Worm (Caenorhabditis elegans) whole organism, L4 larva: ENCODE measurements around the gene C07A9.10.
A peak's percentile ranks its signal among the peaks of the same experiment; 100 is the strongest.

Experiments used
- F10B5.3 ChIP-seq: sonication (generic microtip); optimal IDR thresholded peaks from 2 replicates; lab custom pipeline; 2016; ENCODE audit warnings: mild to moderate bottlenecking, missing genetic modification characterization, missing compliant biosample characterization
- Y75B8A.6 ChIP-seq: fragments of 200-800 bp; sonication (Bioruptor generic); IDR thresholded peaks from 2 replicates; pipeline ENCODE4 v1.3.6; 2022; ENCODE audit warnings: missing genetic modification reagents, missing genetic modification characterization, missing compliant biosample characterization
- ZK337.2 ChIP-seq: fragments of 200-800 bp; sonication (Bioruptor generic); IDR thresholded peaks from 2 replicates; pipeline ENCODE4 v1.3.6; 2022; ENCODE audit warnings: missing genetic modification reagents, missing genetic modification characterization, missing compliant biosample characterization
- aha-1 ChIP-seq: fragments of 150-350 bp; peaks from one replicate; lab custom pipeline; 2014; ENCODE audit warnings: missing biosample characterization, missing genetic modification characterization
- attf-4 ChIP-seq: sonication (generic microtip); optimal IDR thresholded peaks from 3 replicates; lab custom pipeline; 2017; ENCODE audit warnings: missing biosample characterization, missing genetic modification characterization
- ceh-20 ChIP-seq: fragments of 200-800 bp; sonication (Bioruptor generic); IDR thresholded peaks from 2 replicates; pipeline ENCODE4 v1.3.6; 2022; ENCODE audit warnings: missing genetic modification reagents, missing genetic modification characterization, missing compliant biosample characterization
- ceh-28 ChIP-seq: fragments of 150-350 bp; optimal IDR thresholded peaks from 2 replicates; lab custom pipeline; 2014; ENCODE audit warnings: missing biosample characterization, missing genetic modification reagents, missing genetic modification characterization
- ces-1 ChIP-seq: fragments of 150-350 bp; sonication (generic microtip); optimal IDR thresholded peaks from 4 replicates; lab custom pipeline; 2014; ENCODE audit warnings: missing biosample characterization, missing genetic modification reagents, missing genetic modification characterization
- daf-8 ChIP-seq: fragments of 200-800 bp; sonication (Bioruptor generic); IDR thresholded peaks from 2 replicates; pipeline ENCODE4 v1.3.6; 2022; ENCODE audit warnings: missing genetic modification characterization, missing compliant biosample characterization
- dmd-8 ChIP-seq: fragments of 200-800 bp; sonication (Bioruptor generic); IDR thresholded peaks from 2 replicates; pipeline ENCODE4 v1.3.6; 2022; ENCODE audit warnings: missing genetic modification characterization, missing compliant biosample characterization
- gei-8 ChIP-seq: fragments of 200-800 bp; sonication (Bioruptor generic); optimal IDR thresholded peaks from 2 replicates; lab custom pipeline; 2018; ENCODE audit warnings: mild to moderate bottlenecking, missing genetic modification characterization, missing compliant biosample characterization
- hlh-30 ChIP-seq: sonication (generic microtip); optimal IDR thresholded peaks from 2 replicates; lab custom pipeline; 2017; ENCODE audit warnings: antibody characterized with exemption, mild to moderate bottlenecking, missing genetic modification characterization, missing compliant biosample characterization; ENCODE audit not compliant: insufficient read depth
- lin-1 ChIP-seq: fragments of 200-800 bp; sonication (Bioruptor generic); IDR thresholded peaks from 2 replicates; pipeline ENCODE4 v1.3.6; 2022; ENCODE audit warnings: missing genetic modification reagents, missing genetic modification characterization, missing compliant biosample characterization
- lin-13 ChIP-seq: fragments of 150-350 bp; optimal IDR thresholded peaks from 2 replicates; lab custom pipeline; 2014; ENCODE audit warnings: missing biosample characterization, missing genetic modification reagents, missing genetic modification characterization
- lin-15B ChIP-seq: fragments of 150-350 bp; sonication (generic microtip); optimal IDR thresholded peaks from 3 replicates; lab custom pipeline; 2014; ENCODE audit warnings: missing biosample characterization, missing genetic modification characterization
- lin-38 ChIP-seq: fragments of 200-800 bp; sonication (Bioruptor generic); IDR thresholded peaks from 2 replicates; pipeline ENCODE4 v1.3.6; 2022; ENCODE audit warnings: missing genetic modification reagents, missing genetic modification characterization, missing compliant biosample characterization
- mdl-1 ChIP-seq, 2 experiments: fragments of 150-350 bp in 1 of 2; sonication (generic microtip) in 1 of 2; optimal IDR thresholded peaks; 2 replicates each; lab custom pipeline; 2014 to 2017; ENCODE audit warnings: missing biosample characterization in 2 of 2, missing genetic modification characterization in 2 of 2
- mdt-29 ChIP-seq: fragments of 200-800 bp; sonication (Bioruptor generic); IDR thresholded peaks from 2 replicates; pipeline ENCODE4 v1.3.6; 2022; ENCODE audit warnings: missing genetic modification reagents, missing genetic modification characterization, missing compliant biosample characterization
- mes-2 ChIP-seq: sonication (generic microtip); optimal IDR thresholded peaks from 2 replicates; lab custom pipeline; 2016; ENCODE audit warnings: missing genotype, mild to moderate bottlenecking, missing genetic modification characterization, missing compliant biosample characterization; ENCODE audit not compliant: poor library complexity, severe bottlenecking
- mxl-3 ChIP-seq: fragments of 200-800 bp; sonication (Bioruptor generic); optimal IDR thresholded peaks from 2 replicates; lab custom pipeline; 2018; ENCODE audit warnings: mild to moderate bottlenecking, missing genetic modification characterization, missing compliant biosample characterization
- nhr-11 ChIP-seq: fragments of 150-350 bp; optimal IDR thresholded peaks from 2 replicates; lab custom pipeline; 2014; ENCODE audit warnings: missing biosample characterization, missing genetic modification characterization
- nhr-237 ChIP-seq: sonication (generic microtip); optimal IDR thresholded peaks from 2 replicates; lab custom pipeline; 2017; ENCODE audit warnings: missing biosample characterization, missing genetic modification characterization
- nhr-25 ChIP-seq: sonication (generic microtip); optimal IDR thresholded peaks from 2 replicates; lab custom pipeline; 2017; ENCODE audit warnings: missing genetic modification characterization, mild to moderate bottlenecking, missing compliant biosample characterization, antibody characterized with exemption, moderate library complexity, borderline replicate concordance; ENCODE audit not compliant: insufficient read depth
- nhr-28 ChIP-seq: fragments of 150-350 bp; optimal IDR thresholded peaks from 2 replicates; lab custom pipeline; 2014; ENCODE audit warnings: missing biosample characterization, missing genetic modification characterization
- nhr-76 ChIP-seq: fragments of 150-350 bp; optimal IDR thresholded peaks from 2 replicates; lab custom pipeline; 2014; ENCODE audit warnings: missing biosample characterization, missing genetic modification characterization
- nhr-77 ChIP-seq: fragments of 150-350 bp; optimal IDR thresholded peaks from 2 replicates; lab custom pipeline; 2014; ENCODE audit warnings: missing biosample characterization, missing genetic modification characterization
- spr-3 ChIP-seq: fragments of 200-800 bp; sonication (Bioruptor generic); optimal IDR thresholded peaks from 2 replicates; lab custom pipeline; 2018; ENCODE audit warnings: mild to moderate bottlenecking, missing genetic modification characterization, missing compliant biosample characterization
- tra-1 ChIP-seq: fragments of 200-800 bp; sonication (Bioruptor generic); IDR thresholded peaks from 2 replicates; pipeline ENCODE4 v1.3.6; 2022; ENCODE audit warnings: missing genetic modification reagents, missing genetic modification characterization, missing compliant biosample characterization
- unc-62 ChIP-seq, 3 experiments: fragments of 150-350 bp in 1 of 3; sonication (generic microtip); optimal IDR thresholded peaks in 2 of 3; peaks in 1 of 3; 1 replicate in 1 of 3; 2 replicates in 2 of 3; lab custom pipeline; 2014 to 2017; ENCODE audit warnings: missing biosample characterization in 3 of 3, missing genetic modification characterization in 3 of 3, missing genetic modification reagents in 3 of 3, missing genotype in 1 of 3
- zfp-3 ChIP-seq: fragments of 200-800 bp; sonication (Bioruptor generic); conservative IDR thresholded peaks from 2 replicates; pipeline ENCODE4 v1.3.6; 2022; ENCODE audit warnings: missing genetic modification reagents, missing genetic modification characterization, missing compliant biosample characterization
- ztf-7 ChIP-seq: fragments of 150-350 bp; optimal IDR thresholded peaks from 2 replicates; lab custom pipeline; 2014; ENCODE audit warnings: missing biosample characterization, missing genetic modification characterization

C07A9.10 gene

DNA sequence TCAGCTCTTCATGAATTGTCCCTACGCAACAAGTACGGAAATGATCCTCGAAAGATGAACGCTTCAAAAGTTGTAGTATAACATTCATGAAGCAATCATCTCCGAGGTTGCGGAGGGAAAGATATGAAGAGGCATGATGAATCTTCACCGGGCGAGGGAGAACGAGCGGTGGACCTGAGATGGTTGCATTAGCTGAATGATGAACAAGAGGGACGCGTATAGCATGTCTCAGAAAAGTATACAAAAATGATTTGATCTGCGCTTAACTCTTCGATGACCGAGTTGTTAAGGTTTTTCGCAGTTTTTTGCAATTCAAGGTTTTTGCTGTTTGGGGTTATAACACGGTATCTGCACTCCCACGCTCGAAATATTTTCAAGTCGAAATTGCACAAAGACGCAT lies at the start of gene C07A9.10:
Gene C07A9.10, minus strand, starts transcription at position 101 of the 400 bp plus-strand sequence.
- no peak for TF ChIP-seq ces-1 (GFP tag; lab: Kevin White, UChicago)

DNA sequence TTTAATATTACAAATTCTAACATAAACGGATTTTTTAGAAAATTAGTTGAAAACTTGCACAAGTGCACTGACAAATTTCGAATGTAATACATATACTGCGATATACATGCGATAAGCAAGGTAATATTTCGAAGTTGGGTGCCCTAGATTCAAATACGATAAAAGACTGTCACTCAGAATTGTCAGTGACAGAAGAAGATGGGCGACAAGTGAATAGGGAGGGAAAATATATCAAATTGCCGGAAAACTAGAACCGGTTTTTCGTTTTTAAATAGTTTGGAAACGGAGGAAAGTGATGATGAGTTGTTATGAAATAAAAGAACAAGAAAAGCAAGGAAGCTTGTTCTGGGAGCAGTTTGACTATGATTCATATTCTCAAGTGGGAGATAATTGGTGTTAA lies 48.2 kb upstream of the C07A9.10 start:
- TF ChIP-seq hlh-30 (tag; lab: Kevin White, UChicago) (no peak), nhr-237 (tag; lab: Kevin White, UChicago) (no peak), lin-13 (GFP tag; lab: Kevin White, UChicago) (no peak), mxl-3 (GFP tag; lab: Kevin White, UChicago) (no peak), lin-1 (GFP tag; lab: Robert Waterston, UW) (no peak)

DNA sequence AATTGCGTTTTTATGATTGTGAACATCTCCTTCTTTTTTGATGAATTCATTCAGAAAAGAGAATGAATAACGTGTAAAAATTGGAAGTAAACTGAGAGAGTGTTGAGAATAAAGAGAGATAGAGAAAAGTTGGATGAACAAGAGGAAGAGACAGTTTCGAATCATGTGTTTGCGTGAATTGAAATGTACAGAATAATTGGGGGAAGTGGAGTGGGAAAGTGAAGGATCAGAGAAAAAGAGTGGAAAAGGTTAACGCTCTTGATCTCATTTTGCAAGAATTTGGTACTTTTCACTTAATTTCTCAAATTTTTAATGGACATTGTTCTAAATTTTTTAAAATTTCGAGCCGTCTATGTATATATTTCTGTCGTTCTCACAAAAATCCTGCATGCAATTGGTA lies 47.5 kb upstream of the C07A9.10 start:
- TF ChIP-seq nhr-25 (no peak), mdt-29 (GFP tag; lab: Robert Waterston, UW) (no peak), dmd-8 (GFP tag; lab: Robert Waterston, UW) (no peak), zfp-3 (no peak), unc-62 (GFP tag; optimal IDR thresholded peaks at IDR 0.05 in 1 of 2; lab: Kevin White, UChicago) (peak in 1 of 2 experiments; percentile 55), unc-62 (tag; optimal IDR thresholded peaks at IDR 0.05; lab: Kevin White, UChicago) (no peak), lin-15B (tag; lab: Kevin White, UChicago) (no peak), ceh-28 (no peak)

DNA sequence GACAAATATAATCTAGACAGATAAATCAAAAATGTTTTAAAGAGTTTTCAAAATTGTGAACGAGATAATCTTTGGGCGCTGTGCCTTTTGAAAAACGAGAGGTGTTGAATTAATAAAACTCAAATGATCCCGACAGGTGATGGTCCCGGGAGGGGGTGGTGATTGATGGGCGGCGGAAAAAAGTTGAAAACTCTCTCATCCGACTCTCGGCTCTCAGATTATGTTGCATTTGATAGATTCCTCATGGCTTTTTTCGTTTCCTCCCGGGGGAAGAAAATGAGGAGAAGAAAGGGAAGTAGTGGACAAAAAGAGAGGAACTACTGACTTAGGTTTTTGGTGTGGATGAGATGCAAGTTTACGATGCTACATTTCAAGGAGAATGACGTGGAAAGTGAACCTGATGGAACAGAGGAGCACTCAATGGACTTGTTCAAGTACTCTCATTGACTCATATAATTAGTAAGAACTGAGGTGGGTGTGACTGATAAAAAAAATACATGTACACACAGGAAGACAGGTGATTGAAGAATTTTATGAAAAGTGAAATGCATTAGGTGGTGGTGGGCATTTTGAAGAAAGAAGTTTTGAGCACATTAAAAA lies 45.6 kb upstream of the C07A9.10 start:
- no peak for TF ChIP-seq F10B5.3 (tag; lab: Kevin White, UChicago)
- TF ChIP-seq nhr-77 (tag; lab: Kevin White, UChicago): no peak
- peak; percentile 16 for TF ChIP-seq nhr-11 (tag; lab: Kevin White, UChicago)
- peak; percentile 64; the same call in 1 of the 2 replicates for TF ChIP-seq tra-1 (GFP tag; lab: Robert Waterston, UW)
- no peak for TF ChIP-seq attf-4 (tag; lab: Kevin White, UChicago)
- TF ChIP-seq aha-1 (tag; lab: Kevin White, UChicago): no peak
- no peak for TF ChIP-seq mdl-1 (tag; optimal IDR thresholded peaks at IDR 0.05; lab: Kevin White, UChicago)
- peak; percentile 83 for TF ChIP-seq ceh-20
- peak in 1 of 2 experiments; percentile 99 for TF ChIP-seq unc-62 (GFP tag; optimal IDR thresholded peaks at IDR 0.05 in 1 of 2; lab: Kevin White, UChicago)
- no peak for TF ChIP-seq unc-62 (tag; optimal IDR thresholded peaks at IDR 0.05; lab: Kevin White, UChicago)
- no peak for TF ChIP-seq spr-3 (GFP tag; lab: Kevin White, UChicago)
- no peak for TF ChIP-seq gei-8 (GFP tag; lab: Kevin White, UChicago)
- no peak for TF ChIP-seq ztf-7 (tag; lab: Kevin White, UChicago)
- TF ChIP-seq ZK337.2 (GFP tag; lab: Robert Waterston, UW): peak; percentile 26; the same call in 1 of the 2 replicates

DNA sequence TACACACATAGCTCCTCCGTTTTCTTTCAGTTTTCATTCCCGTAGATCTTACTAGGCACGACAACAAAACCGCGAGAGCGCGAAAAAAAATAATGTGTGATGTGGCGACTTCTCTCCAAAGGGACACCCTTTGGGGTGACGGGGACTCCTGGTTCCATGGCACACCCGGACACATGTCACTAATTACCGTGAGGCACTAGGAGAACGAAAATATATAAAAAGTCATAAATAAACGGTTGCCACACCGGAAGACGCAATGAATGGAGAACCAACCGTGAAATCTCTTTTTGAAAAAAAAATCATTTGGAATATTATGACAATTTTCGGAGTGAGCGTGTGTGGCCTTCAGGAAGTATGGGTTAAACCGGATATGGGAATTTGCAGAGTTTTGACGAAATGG lies 44.5 kb upstream of the C07A9.10 start:
- TF ChIP-seq aha-1 (tag; lab: Kevin White, UChicago) (peak; percentile 80), nhr-28 (tag; lab: Kevin White, UChicago) (no peak)

DNA sequence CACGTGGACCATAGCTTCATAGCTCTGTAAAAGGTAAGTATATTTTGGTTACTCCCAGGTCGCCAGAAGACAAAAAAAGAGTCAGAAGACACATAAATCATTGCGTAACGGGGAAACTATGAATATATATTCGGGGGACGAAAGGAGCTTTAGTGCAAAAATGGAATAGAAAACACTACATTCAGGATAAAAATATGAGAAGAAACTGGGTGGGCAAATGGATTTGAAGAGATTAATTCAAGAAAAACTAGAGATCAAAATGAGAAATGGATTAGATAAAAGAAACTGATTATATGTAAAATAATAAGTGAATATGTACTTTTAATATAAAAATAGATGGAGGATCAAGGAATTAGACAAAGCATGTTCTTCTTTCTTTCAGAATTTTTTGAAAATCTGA lies 41.6 kb upstream of the C07A9.10 start, which contains the start of gene C07A9.12:
Gene C07A9.12, minus strand, starts transcription at position 101 of the 400 bp plus-strand sequence.
- TF ChIP-seq daf-8 (GFP tag; lab: Robert Waterston, UW) (no peak), lin-1 (GFP tag; lab: Robert Waterston, UW) (no peak), nhr-76 (tag; lab: Kevin White, UChicago) (no peak), mes-2 (tag; lab: Kevin White, UChicago) (no peak), lin-38 (GFP tag; lab: Robert Waterston, UW) (no peak), Y75B8A.6 (GFP tag; lab: Robert Waterston, UW) (no peak), ces-1 (GFP tag; lab: Kevin White, UChicago) (no peak)
